Fruit fly (Drosophila melanogaster): ENCODE data around the gene Muc11A.

- no peak for TF ChIP-seq ovo (GFP tag; optimal IDR thresholded peaks at IDR 0.05)
- TF ChIP-seq bab1 (GFP tag; optimal IDR thresholded peaks at IDR 0.05): no peak
- TF ChIP-seq kay (GFP tag; ENCODE audit: borderline replicate concordance): no peak
- no peak for TF ChIP-seq CG1620 (GFP tag; optimal IDR thresholded peaks at IDR 0.05)
- no peak for TF ChIP-seq CG7101 (tag; optimal IDR thresholded peaks at IDR 0.05)
- no peak for TF ChIP-seq Hr96 (GFP tag; optimal IDR thresholded peaks at IDR 0.05)
Measured at dm6 chrX:12034713-12035112, 24.9 kb upstream of the Muc11A start.

Measured in whole organism, adult.